Worm (Caenorhabditis elegans): ENCODE measurements around the gene dct-18.

DNA sequence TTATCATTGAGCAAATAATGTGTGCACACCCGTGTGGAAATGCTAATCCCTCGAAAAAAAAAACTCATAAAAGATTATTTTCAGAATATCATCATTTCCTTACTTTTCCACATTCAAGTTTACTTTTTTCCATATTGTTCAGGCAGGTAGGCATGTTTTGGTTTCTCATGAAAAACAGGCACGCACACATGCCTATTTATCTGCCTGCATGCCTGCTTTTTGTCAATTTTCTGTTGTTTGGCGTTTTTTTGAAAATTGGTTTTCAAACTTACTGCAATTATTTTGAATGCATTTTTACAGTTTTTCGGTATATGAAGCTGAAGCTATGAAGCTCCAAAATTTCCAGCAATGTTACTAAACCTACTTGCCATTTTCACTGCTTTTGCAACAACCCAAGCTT lies 33.7 kb upstream of the dct-18 start, which contains the start of gene clec-64:
- TF ChIP-seq mab-5 (tag; optimal IDR thresholded peaks at IDR 0.05): no peak
- TF ChIP-seq lin-13 (tag; optimal IDR thresholded peaks at IDR 0.05): no peak
- TF ChIP-seq ztf-11 (tag; optimal IDR thresholded peaks at IDR 0.05): no peak
- no peak for TF ChIP-seq ces-1 (GFP tag; optimal IDR thresholded peaks at IDR 0.05)
- TF ChIP-seq elt-1 (tag; optimal IDR thresholded peaks at IDR 0.05; ENCODE audit: borderline replicate concordance, insufficient read depth): no peak

All from whole organism, mixed stage, embryonic.